Fruit fly (Drosophila melanogaster) whole organism, embryonic: ENCODE results near the gene ida.

ENCODE experiments used
- Abd-B ChIP-seq: fragments of 200-800 bp; sonication (Bioruptor generic); optimal IDR thresholded peaks from 2 replicates; lab custom pipeline; 2018; ENCODE audit warnings: missing biosample characterization, mild to moderate bottlenecking, missing genetic modification characterization, moderate library complexity
- Adf1 ChIP-seq: fragments of 200-800 bp; sonication (Bioruptor generic); IDR thresholded peaks from 2 replicates; pipeline ENCODE4 v1.3.6; 2022; ENCODE audit warnings: missing biosample characterization, missing genetic modification characterization
- Asciz ChIP-seq: fragments of 200-800 bp; sonication (Bioruptor generic); optimal IDR thresholded peaks from 2 replicates; lab custom pipeline; 2017; ENCODE audit warnings: missing biosample characterization, mild to moderate bottlenecking, missing genetic modification characterization, missing genetic modification reagents
- CG1024 ChIP-seq: fragments of 200-800 bp; sonication (Bioruptor generic); IDR thresholded peaks from 2 replicates; pipeline ENCODE4 v1.3.6; 2022; ENCODE audit warnings: missing biosample characterization, missing genetic modification characterization
- CG11093 ChIP-seq: fragments of 200-800 bp; sonication (Bioruptor generic); IDR thresholded peaks from 3 replicates; pipeline ENCODE4 v1.3.6; 2022; ENCODE audit warnings: missing biosample characterization, missing genetic modification characterization
- CG1233 ChIP-seq: fragments of 200-800 bp; sonication (Bioruptor generic); optimal IDR thresholded peaks from 4 replicates; lab custom pipeline; 2018; ENCODE audit warnings: missing biosample characterization, mild to moderate bottlenecking, missing genetic modification characterization
- CG12659 ChIP-seq: fragments of 200-800 bp; sonication (Bioruptor generic); optimal IDR thresholded peaks from 3 replicates; lab custom pipeline; 2017; ENCODE audit warnings: mild to moderate bottlenecking, missing biosample characterization, missing genetic modification reagents, missing genetic modification characterization
- CG17612 ChIP-seq: fragments of 200-800 bp; sonication (Bioruptor generic); IDR thresholded peaks from 2 replicates; pipeline ENCODE4 v1.3.6; 2022; ENCODE audit warnings: missing biosample characterization, missing genetic modification characterization
- CG17912 ChIP-seq: fragments of 200-800 bp; sonication (Bioruptor generic); optimal IDR thresholded peaks from 2 replicates; lab custom pipeline; 2018; ENCODE audit warnings: missing biosample characterization, mild to moderate bottlenecking, missing genetic modification characterization
- CG18619 ChIP-seq: fragments of 200-800 bp; sonication (Bioruptor generic); optimal IDR thresholded peaks from 3 replicates; lab custom pipeline; 2017; ENCODE audit warnings: missing biosample characterization, mild to moderate bottlenecking, missing genetic modification characterization
- CG2120 ChIP-seq: fragments of 200-800 bp; sonication (Bioruptor generic); optimal IDR thresholded peaks from 3 replicates; lab custom pipeline; 2016; ENCODE audit warnings: missing biosample characterization, missing genetic modification characterization
- CG30403 ChIP-seq: fragments of 200-800 bp; sonication (Bioruptor generic); optimal IDR thresholded peaks from 3 replicates; lab custom pipeline; 2016; ENCODE audit warnings: missing biosample characterization, missing genetic modification characterization
- CG30431 ChIP-seq: fragments of 200-800 bp; sonication (Bioruptor generic); optimal IDR thresholded peaks from 2 replicates; lab custom pipeline; 2017; ENCODE audit warnings: missing biosample characterization, missing genetic modification characterization
- CG4424 ChIP-seq: fragments of 200-800 bp; sonication (Bioruptor generic); optimal IDR thresholded peaks from 3 replicates; lab custom pipeline; 2016; ENCODE audit warnings: missing biosample characterization, missing genetic modification characterization
- CG4820 ChIP-seq: fragments of 200-800 bp; sonication (Bioruptor generic); optimal IDR thresholded peaks from 3 replicates; lab custom pipeline; 2016; ENCODE audit warnings: missing biosample characterization, missing genetic modification characterization
- CG5953 ChIP-seq: fragments of 200-800 bp; sonication (Bioruptor generic); IDR thresholded peaks from 2 replicates; pipeline ENCODE4 v1.3.6; 2022; ENCODE audit warnings: missing biosample characterization, missing genetic modification characterization
- CG6765 ChIP-seq: fragments of 200-800 bp; sonication (Bioruptor generic); optimal IDR thresholded peaks from 3 replicates; lab custom pipeline; 2017; ENCODE audit warnings: missing biosample characterization, mild to moderate bottlenecking, missing genetic modification characterization
- CG7786 ChIP-seq: fragments of 200-800 bp; sonication (Bioruptor generic); optimal IDR thresholded peaks from 2 replicates; lab custom pipeline; 2016; ENCODE audit warnings: missing biosample characterization, missing genetic modification characterization
- CG7839 ChIP-seq: fragments of 200-800 bp; sonication (Bioruptor generic); optimal IDR thresholded peaks from 3 replicates; lab custom pipeline; 2018; ENCODE audit warnings: missing biosample characterization, mild to moderate bottlenecking, missing genetic modification characterization, moderate library complexity
- CG8281 ChIP-seq: fragments of 200-800 bp; sonication (Bioruptor generic); optimal IDR thresholded peaks from 2 replicates; lab custom pipeline; 2018; ENCODE audit warnings: missing biosample characterization, mild to moderate bottlenecking, missing genetic modification characterization, moderate library complexity
- CG8290 ChIP-seq, 3 experiments: fragments of 200-800 bp; sonication (Bioruptor generic); optimal IDR thresholded peaks; 2 replicates each; lab custom pipeline; 2016 to 2019; ENCODE audit warnings: missing biosample characterization in 3 of 3, missing genetic modification characterization in 3 of 3, mild to moderate bottlenecking in 2 of 3, moderate library complexity in 1 of 3
- Elba2 ChIP-seq: fragments of 200-800 bp; sonication (Bioruptor generic); optimal IDR thresholded peaks from 3 replicates; lab custom pipeline; 2016; ENCODE audit warnings: missing biosample characterization, missing genetic modification characterization
- Fer2 ChIP-seq: fragments of 200-800 bp; sonication (Bioruptor generic); optimal IDR thresholded peaks from 2 replicates; lab custom pipeline; 2018; ENCODE audit warnings: missing biosample characterization, mild to moderate bottlenecking, missing genetic modification characterization, moderate library complexity
- Gug ChIP-seq: fragments of 200-800 bp; sonication (Bioruptor generic); IDR thresholded peaks from 4 replicates; pipeline ENCODE4 v1.3.6; 2022; ENCODE audit warnings: missing biosample characterization, missing genetic modification characterization
- HmgD ChIP-seq: fragments of 200-800 bp; sonication (Bioruptor generic); optimal IDR thresholded peaks from 3 replicates; lab custom pipeline; 2016; ENCODE audit warnings: missing biosample characterization, missing genetic modification characterization
- HmgZ ChIP-seq: fragments of 200-800 bp; sonication (Bioruptor generic); optimal IDR thresholded peaks from 2 replicates; lab custom pipeline; 2018; ENCODE audit warnings: missing biosample characterization, mild to moderate bottlenecking, missing genetic modification characterization
- Kr ChIP-seq: fragments of 200-800 bp; sonication (Bioruptor generic); optimal IDR thresholded peaks from 2 replicates; lab custom pipeline; 2017; ENCODE audit warnings: missing biosample characterization, mild to moderate bottlenecking, missing genetic modification characterization
- Trl ChIP-seq, 3 experiments: fragments of >200 bp in 2 of 3; fragments of 200-800 bp in 1 of 3; sonication (Bioruptor generic) in 1 of 3; optimal IDR thresholded peaks; 2 replicates in 1 of 3; 3 replicates in 2 of 3; lab custom pipeline; 2016 to 2017; ENCODE audit warnings: missing biosample characterization in 1 of 3, missing genetic modification characterization in 1 of 3
- YL-1 ChIP-seq: fragments of 200-800 bp; sonication (Bioruptor generic); optimal IDR thresholded peaks from 3 replicates; lab custom pipeline; 2017; ENCODE audit warnings: missing biosample characterization, mild to moderate bottlenecking, missing genetic modification characterization
- cato ChIP-seq: fragments of 200-800 bp; sonication (Bioruptor generic); optimal IDR thresholded peaks from 2 replicates; lab custom pipeline; 2016; ENCODE audit warnings: missing biosample characterization, missing genetic modification characterization, borderline replicate concordance
- caup ChIP-seq: fragments of 200-800 bp; sonication (Bioruptor generic); optimal IDR thresholded peaks from 3 replicates; lab custom pipeline; 2017; ENCODE audit warnings: missing biosample characterization, mild to moderate bottlenecking, missing genetic modification characterization, moderate library complexity; ENCODE audit not compliant: severe bottlenecking
- cg ChIP-seq: fragments of 200-800 bp; sonication (Bioruptor generic); optimal IDR thresholded peaks from 3 replicates; lab custom pipeline; 2019; ENCODE audit warnings: missing biosample characterization, mild to moderate bottlenecking, missing genetic modification characterization, moderate library complexity
- dimm ChIP-seq: fragments of 200-800 bp; sonication (Bioruptor generic); IDR thresholded peaks from 2 replicates; pipeline ENCODE4 v1.3.6; 2022; ENCODE audit warnings: missing biosample characterization, missing genetic modification characterization
- ems ChIP-seq: fragments of 200-800 bp; sonication (Bioruptor generic); optimal IDR thresholded peaks from 3 replicates; lab custom pipeline; 2016; ENCODE audit warnings: missing biosample characterization, missing genetic modification characterization
- fd96Cb ChIP-seq: fragments of 200-800 bp; sonication (Bioruptor generic); optimal IDR thresholded peaks from 2 replicates; lab custom pipeline; 2018; ENCODE audit warnings: missing biosample characterization, mild to moderate bottlenecking, missing genetic modification characterization, moderate library complexity
- hb ChIP-seq: fragments of 200-800 bp; sonication (Bioruptor generic); IDR thresholded peaks from 3 replicates; pipeline ENCODE4 v1.3.6; 2022; ENCODE audit warnings: missing biosample characterization, missing genetic modification characterization; ENCODE audit not compliant: partially characterized antibody
- her ChIP-seq: fragments of 200-800 bp; sonication (Bioruptor generic); optimal IDR thresholded peaks from 2 replicates; lab custom pipeline; 2016; ENCODE audit warnings: missing biosample characterization, missing genetic modification characterization
- lab ChIP-seq: fragments of 200-800 bp; sonication (Bioruptor generic); optimal IDR thresholded peaks from 3 replicates; lab custom pipeline; 2017; ENCODE audit warnings: missing biosample characterization, missing genetic modification characterization, mild to moderate bottlenecking, moderate library complexity, missing genetic modification reagents
- lov ChIP-seq, 2 experiments: fragments of 200-800 bp in 1 of 2; fragments of >200 bp in 1 of 2; sonication (Bioruptor generic) in 1 of 2; IDR thresholded peaks in 1 of 2; optimal IDR thresholded peaks in 1 of 2; 2 replicates in 1 of 2; 3 replicates in 1 of 2; pipeline versions ENCODE4 v1.3.6 to Lab custom; 2017 to 2022; ENCODE audit warnings: missing biosample characterization in 1 of 2, missing genetic modification characterization in 1 of 2
- maf-S ChIP-seq: fragments of 200-800 bp; sonication (Bioruptor generic); optimal IDR thresholded peaks from 2 replicates; lab custom pipeline; 2016; ENCODE audit warnings: missing biosample characterization, missing genetic modification characterization
- pfk ChIP-seq: fragments of 200-800 bp; sonication (Bioruptor generic); optimal IDR thresholded peaks from 2 replicates; lab custom pipeline; 2018; ENCODE audit warnings: missing biosample characterization, mild to moderate bottlenecking, missing genetic modification characterization, moderate library complexity
- ro ChIP-seq: fragments of 200-800 bp; sonication (Bioruptor generic); IDR thresholded peaks from 2 replicates; pipeline ENCODE4 v1.3.6; 2022; ENCODE audit warnings: missing biosample characterization, missing genetic modification characterization
- sima ChIP-seq: fragments of 200-800 bp; sonication (Bioruptor generic); optimal IDR thresholded peaks from 2 replicates; lab custom pipeline; 2016; ENCODE audit warnings: missing biosample characterization, missing genetic modification characterization
- stc ChIP-seq: fragments of 200-800 bp; sonication (Bioruptor generic); IDR thresholded peaks from 2 replicates; pipeline ENCODE4 v1.3.6; 2022; ENCODE audit warnings: missing biosample characterization, missing genetic modification characterization
- z ChIP-seq: fragments of 200-800 bp; sonication (Bioruptor generic); IDR thresholded peaks from 3 replicates; pipeline ENCODE4 v1.3.6; 2022; ENCODE audit warnings: missing biosample characterization, missing genetic modification characterization

ida gene

dm6 chr3L:3901865-3902490, 3.2 kb upstream of the ida start (continued):
- TF ChIP-seq cg (GFP tag; lab: Kevin White, UChicago) (peak; percentile 84), CG17612 (GFP tag; lab: Robert Waterston, UW) (no peak), caup (GFP tag; lab: Kevin White, UChicago) (no peak), CG12659 (GFP tag; lab: Kevin White, UChicago) (no peak), Elba2 (peak; percentile 46), YL-1 (GFP tag; lab: Kevin White, UChicago) (peak; percentile 97), CG17912 (GFP tag; lab: Kevin White, UChicago) (peak; percentile 34), ems (peak; percentile 3), ro (GFP tag; lab: Robert Waterston, UW) (no peak), pfk (GFP tag; lab: Kevin White, UChicago) (peak; percentile 61), CG6765 (GFP tag; lab: Kevin White, UChicago) (no peak), CG8290 (GFP tag; optimal IDR thresholded peaks at IDR 0.05; lab: Kevin White, UChicago) (no peak), CG8290 (tag; optimal IDR thresholded peaks at IDR 0.05; lab: Kevin White, UChicago) (peak in 1 of 2 experiments; percentile 4), lov (optimal IDR thresholded peaks at IDR 0.05; lab: Kevin White, UChicago) (no peak), lov (GFP tag; IDR thresholded peaks at IDR 0.05; lab: Robert Waterston, UW) (no peak)
- TF ChIP-seq, all 482 proteins: peak for 17

dm6 chr3L:3902491-3903198, 2.5 kb upstream of the ida start, which contains the start of gene Ubi-p63E:
TSS of gene Ubi-p63E (minus strand) at chr3L:3903184.
- TF ChIP-seq Kr (GFP tag; lab: Kevin White, UChicago) (no peak), CG8290 (GFP tag; optimal IDR thresholded peaks at IDR 0.05; lab: Kevin White, UChicago) (peak; percentile 36), CG8290 (tag; optimal IDR thresholded peaks at IDR 0.05; lab: Kevin White, UChicago) (peak in 1 of 2 experiments; percentile 76), CG4424 (GFP tag; lab: Kevin White, UChicago) (peak; percentile 67), CG11093 (GFP tag; lab: Robert Waterston, UW) (0 out of 3 replicates have a peak, but pooled peaks have one; percentile 24), cato (GFP tag; lab: Kevin White, UChicago) (peak; percentile 34), Gug (GFP tag; lab: Robert Waterston, UW) (peak; percentile 40; the same call in 2 of the 4 replicates), Abd-B (GFP tag; lab: Kevin White, UChicago) (peak; percentile 67), HmgD (GFP tag; lab: Kevin White, UChicago) (peak; percentile 39), Asciz (GFP tag; lab: Kevin White, UChicago) (peak; percentile 30), Adf1 (GFP tag; lab: Robert Waterston, UW) (no peak), CG8281 (tag; lab: Kevin White, UChicago) (peak; percentile 26), CG7839 (peak; percentile 70), CG7786 (GFP tag; lab: Kevin White, UChicago) (peak; percentile 58), dimm (GFP tag; lab: Robert Waterston, UW) (no peak), Fer2 (peak; percentile 56), HmgZ (tag; lab: Kevin White, UChicago) (peak; percentile 60), CG30403 (peak; percentile 82), Trl (optimal IDR thresholded peaks at IDR 0.05; lab: Kevin White, UChicago) (no peak), Trl (GFP tag; optimal IDR thresholded peaks at IDR 0.05; lab: Kevin White, UChicago) (peak; percentile 71), CG5953 (GFP tag; lab: Robert Waterston, UW) (no peak), lab (GFP tag; lab: Kevin White, UChicago) (peak; percentile 55), hb (GFP tag; lab: Robert Waterston, UW) (no peak), pfk (GFP tag; lab: Kevin White, UChicago) (peak; percentile 34), CG4820 (GFP tag; lab: Kevin White, UChicago) (peak; percentile 63), CG30431 (GFP tag; lab: Kevin White, UChicago) (peak; percentile 64), sima (GFP tag; lab: Kevin White, UChicago) (no peak), z (GFP tag; lab: Robert Waterston, UW) (no peak), stc (GFP tag; lab: Robert Waterston, UW) (no peak), maf-S (GFP tag; lab: Kevin White, UChicago) (peak; percentile 27), fd96Cb (peak; percentile 64), CG18619 (GFP tag; lab: Kevin White, UChicago) (peak; percentile 50), CG2120 (GFP tag; lab: Kevin White, UChicago) (peak; percentile 81), CG1233 (GFP tag; lab: Kevin White, UChicago) (peak; percentile 27), CG1024 (GFP tag; lab: Robert Waterston, UW) (no peak), her (peak; percentile 64)
